Worm (Caenorhabditis elegans): ENCODE results near the gene T26C12.1.

DNA sequence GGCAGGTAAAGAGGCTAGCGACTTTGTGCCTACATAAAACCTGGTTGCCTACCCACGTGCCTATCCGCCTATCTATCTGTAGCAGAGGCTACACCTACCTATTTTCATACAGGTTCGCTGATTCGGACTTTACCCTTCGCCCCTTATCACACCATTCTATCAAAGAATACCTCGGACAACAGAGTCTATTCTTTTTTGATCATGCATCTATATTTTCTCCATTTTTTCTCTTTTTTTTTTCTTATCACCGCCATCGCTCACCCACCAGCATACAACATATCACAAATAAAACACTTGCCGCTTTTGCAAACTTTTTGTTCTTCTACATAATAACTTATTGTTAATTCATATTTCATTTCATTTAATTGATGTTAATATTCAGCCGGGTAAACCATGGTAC, at the start of gene T26C12.1:
- TF ChIP-seq unc-30 (tag; optimal IDR thresholded peaks at IDR 0.05) = no peak
- no peak for TF ChIP-seq fos-1 (tag; optimal IDR thresholded peaks at IDR 0.05)

All from whole organism, L1 larva.